Worm (Caenorhabditis elegans) whole organism, L2 larva: ENCODE data around the gene chat-1.

ENCODE experiments used
- C34F6.9 ChIP-seq: fragments of 150-350 bp; optimal IDR thresholded peaks from 2 replicates; lab custom pipeline; 2014; ENCODE audit warnings: missing biosample characterization, missing genetic modification characterization
- F13H6.1 ChIP-seq: sonication (generic microtip); optimal IDR thresholded peaks from 2 replicates; lab custom pipeline; 2016; ENCODE audit warnings: missing genetic modification characterization, missing compliant biosample characterization
- R02D3.7 ChIP-seq: fragments of 150-350 bp; optimal IDR thresholded peaks from 2 replicates; lab custom pipeline; 2014; ENCODE audit warnings: missing biosample characterization, missing genetic modification characterization
- Y55F3AM.14 ChIP-seq: fragments of 200-800 bp; sonication (Bioruptor generic); optimal IDR thresholded peaks from 2 replicates; lab custom pipeline; 2018; ENCODE audit warnings: mild to moderate bottlenecking, missing genetic modification characterization, missing compliant biosample characterization
- ZK546.5 ChIP-seq: sonication (generic microtip); optimal IDR thresholded peaks from 2 replicates; lab custom pipeline; 2017; ENCODE audit warnings: missing biosample characterization, missing genetic modification characterization
- alr-1 ChIP-seq: fragments of 150-350 bp; optimal IDR thresholded peaks from 2 replicates; lab custom pipeline; 2014; ENCODE audit warnings: missing biosample characterization, missing genetic modification characterization
- aly-2 ChIP-seq: fragments of 150-350 bp; optimal IDR thresholded peaks from 2 replicates; lab custom pipeline; 2014; ENCODE audit warnings: missing biosample characterization, missing genetic modification characterization
- ama-1 ChIP-seq: fragments of 150-350 bp; optimal IDR thresholded peaks from 2 replicates; lab custom pipeline; 2018; ENCODE audit warnings: inconsistent platforms
- blmp-1 ChIP-seq: sonication (generic microtip); optimal IDR thresholded peaks from 2 replicates; lab custom pipeline; 2017; ENCODE audit warnings: missing genetic modification characterization, mild to moderate bottlenecking, missing compliant biosample characterization, antibody characterized with exemption, moderate library complexity; ENCODE audit not compliant: insufficient read depth
- ceh-16 ChIP-seq: fragments of 150-350 bp; optimal IDR thresholded peaks from 2 replicates; lab custom pipeline; 2014; ENCODE audit warnings: missing biosample characterization, missing genetic modification characterization
- ceh-82 ChIP-seq: fragments of 150-350 bp; optimal IDR thresholded peaks from 2 replicates; lab custom pipeline; 2014; ENCODE audit warnings: missing biosample characterization, missing genetic modification characterization
- crh-2 ChIP-seq: sonication (generic microtip); optimal IDR thresholded peaks from 2 replicates; lab custom pipeline; 2017; ENCODE audit warnings: missing biosample characterization, missing genetic modification characterization
- dmd-4 ChIP-seq: sonication (generic microtip); optimal IDR thresholded peaks from 2 replicates; lab custom pipeline; 2017; ENCODE audit warnings: missing biosample characterization, missing genetic modification characterization
- egl-27 ChIP-seq: sonication (generic microtip); optimal IDR thresholded peaks from 3 replicates; lab custom pipeline; 2017; ENCODE audit warnings: missing biosample characterization, missing genetic modification reagents, missing genetic modification characterization
- elt-1 ChIP-seq: fragments of 150-350 bp; optimal IDR thresholded peaks from 2 replicates; lab custom pipeline; 2014; ENCODE audit warnings: missing biosample characterization, missing genetic modification characterization
- elt-3 ChIP-seq: sonication (generic microtip); optimal IDR thresholded peaks from 2 replicates; lab custom pipeline; 2017; ENCODE audit warnings: missing biosample characterization, missing genetic modification characterization
- fos-1 ChIP-seq: fragments of 150-350 bp; optimal IDR thresholded peaks from 2 replicates; lab custom pipeline; 2014; ENCODE audit warnings: missing biosample characterization, missing genetic modification characterization
- gmeb-1 ChIP-seq: fragments of 150-350 bp; optimal IDR thresholded peaks from 2 replicates; lab custom pipeline; 2014; ENCODE audit warnings: missing biosample characterization, missing genetic modification characterization
- lin-11 ChIP-seq: fragments of 150-350 bp; sonication (generic microtip); optimal IDR thresholded peaks from 2 replicates; lab custom pipeline; 2014; ENCODE audit warnings: missing biosample characterization, missing genetic modification characterization, inconsistent platforms, mixed read lengths
- lin-13 ChIP-seq: fragments of 150-350 bp; optimal IDR thresholded peaks from 2 replicates; lab custom pipeline; 2014; ENCODE audit warnings: missing biosample characterization, missing genetic modification reagents, missing genetic modification characterization
- lin-39 ChIP-seq: fragments of 150-350 bp; optimal IDR thresholded peaks from 2 replicates; lab custom pipeline; 2014; ENCODE audit warnings: missing biosample characterization, missing genetic modification reagents, missing genetic modification characterization
- lsy-2 ChIP-seq, 2 experiments: fragments of 150-350 bp in 1 of 2; sonication (generic microtip) in 1 of 2; optimal IDR thresholded peaks; 2 replicates each; lab custom pipeline; 2014 to 2017; ENCODE audit warnings: missing biosample characterization in 2 of 2, missing genetic modification characterization in 2 of 2
- mab-5 ChIP-seq: fragments of 150-350 bp; optimal IDR thresholded peaks from 2 replicates; lab custom pipeline; 2014; ENCODE audit warnings: missing biosample characterization, missing genetic modification characterization
- mbf-1 ChIP-seq: sonication (generic microtip); optimal IDR thresholded peaks from 2 replicates; lab custom pipeline; 2017; ENCODE audit warnings: missing biosample characterization, missing genetic modification characterization
- mdl-1 ChIP-seq, 2 experiments: fragments of 150-350 bp in 1 of 2; sonication (generic microtip) in 1 of 2; optimal IDR thresholded peaks; 2 replicates each; lab custom pipeline; 2017; ENCODE audit warnings: missing biosample characterization in 2 of 2, missing genetic modification characterization in 2 of 2
- nhr-10 ChIP-seq: sonication (generic microtip); optimal IDR thresholded peaks from 2 replicates; lab custom pipeline; 2017; ENCODE audit warnings: missing biosample characterization, missing genetic modification characterization
- nhr-11 ChIP-seq: fragments of 150-350 bp; optimal IDR thresholded peaks from 2 replicates; lab custom pipeline; 2014; ENCODE audit warnings: missing biosample characterization, missing genetic modification characterization
- nhr-12 ChIP-seq: fragments of 150-350 bp; optimal IDR thresholded peaks from 2 replicates; lab custom pipeline; 2014; ENCODE audit warnings: missing biosample characterization, missing genetic modification characterization
- nhr-129 ChIP-seq: fragments of 150-350 bp; optimal IDR thresholded peaks from 2 replicates; lab custom pipeline; 2014; ENCODE audit warnings: missing biosample characterization, missing genetic modification characterization
- nhr-21 ChIP-seq: fragments of 150-350 bp; optimal IDR thresholded peaks from 2 replicates; lab custom pipeline; 2014; ENCODE audit warnings: missing biosample characterization, missing genetic modification characterization
- nhr-23 ChIP-seq: fragments of 150-350 bp; optimal IDR thresholded peaks from 2 replicates; lab custom pipeline; 2014; ENCODE audit warnings: missing biosample characterization, missing genetic modification reagents, missing genetic modification characterization
- nhr-25 ChIP-seq: fragments of 150-350 bp; sonication (generic microtip); optimal IDR thresholded peaks from 3 replicates; lab custom pipeline; 2014; ENCODE audit warnings: missing biosample characterization, missing genetic modification characterization
- nhr-77 ChIP-seq: fragments of 150-350 bp; optimal IDR thresholded peaks from 2 replicates; lab custom pipeline; 2014; ENCODE audit warnings: missing biosample characterization, missing genetic modification characterization
- peb-1 ChIP-seq: fragments of 150-350 bp; optimal IDR thresholded peaks from 2 replicates; lab custom pipeline; 2014; ENCODE audit warnings: missing biosample characterization, missing genetic modification characterization
- skn-1 ChIP-seq: sonication (generic microtip); optimal IDR thresholded peaks from 2 replicates; lab custom pipeline; 2017; ENCODE audit warnings: missing biosample characterization, missing genetic modification characterization
- sma-3 ChIP-seq: sonication (generic microtip); optimal IDR thresholded peaks from 2 replicates; lab custom pipeline; 2016; ENCODE audit warnings: missing genetic modification reagents, missing genetic modification characterization, missing compliant biosample characterization
- sma-9 ChIP-seq, 2 experiments: fragments of 150-350 bp in 1 of 2; sonication (generic microtip) in 1 of 2; optimal IDR thresholded peaks; 2 replicates each; lab custom pipeline; 2014 to 2016; ENCODE audit warnings: missing genetic modification characterization in 2 of 2, mild to moderate bottlenecking in 1 of 2, missing biosample characterization in 1 of 2, missing compliant biosample characterization in 1 of 2, missing genetic modification reagents in 1 of 2, moderate library complexity in 1 of 2
- snpc-4 ChIP-seq: fragments of 150-350 bp; optimal IDR thresholded peaks from 2 replicates; lab custom pipeline; 2014; ENCODE audit warnings: missing biosample characterization, missing genetic modification characterization
- unc-39 ChIP-seq: fragments of 150-350 bp; optimal IDR thresholded peaks from 2 replicates; lab custom pipeline; 2014; ENCODE audit warnings: missing biosample characterization, missing genetic modification characterization
- unc-55 ChIP-seq: fragments of 150-350 bp; sonication (generic microtip); optimal IDR thresholded peaks from 3 replicates; lab custom pipeline; 2014; ENCODE audit warnings: missing biosample characterization, missing genetic modification reagents, missing genetic modification characterization
- unc-62 ChIP-seq: fragments of 150-350 bp; optimal IDR thresholded peaks from 2 replicates; lab custom pipeline; 2014; ENCODE audit warnings: missing biosample characterization, missing genetic modification reagents, missing genetic modification characterization
- zag-1 ChIP-seq: fragments of 150-350 bp; optimal IDR thresholded peaks from 2 replicates; lab custom pipeline; 2014; ENCODE audit warnings: missing biosample characterization, missing genetic modification characterization
- ztf-1 ChIP-seq: fragments of 200-800 bp; sonication (Bioruptor generic); conservative IDR thresholded peaks from 2 replicates; pipeline ENCODE4 v1.3.6; 2022; ENCODE audit warnings: missing genetic modification characterization, missing compliant biosample characterization
- ztf-4 ChIP-seq: fragments of 150-350 bp; optimal IDR thresholded peaks from 2 replicates; lab custom pipeline; 2014; ENCODE audit warnings: missing biosample characterization, missing genetic modification characterization

Gene chat-1

ce11 chrIV:4473767-4474166 lies 26.6 kb downstream of the chat-1 start:
- TF ChIP-seq ztf-1 (GFP tag; lab: Robert Waterston, UW) (0 out of 2 replicates have a peak, but pooled peaks have one; percentile 34), mbf-1 (tag; lab: Kevin White, UChicago) (no peak), nhr-129 (tag; lab: Kevin White, UChicago) (peak; percentile 12), unc-55 (GFP tag; lab: Kevin White, UChicago) (no peak)

- TF ChIP-seq aly-2 (tag; lab: Kevin White, UChicago) (no peak), ama-1 (lab: Kevin White, UChicago) (no peak), unc-55 (GFP tag; lab: Kevin White, UChicago) (no peak), ceh-82 (tag; lab: Kevin White, UChicago) (no peak), blmp-1 (no peak), unc-39 (tag; lab: Kevin White, UChicago) (no peak), Y55F3AM.14 (GFP tag; lab: Kevin White, UChicago) (no peak), elt-1 (tag; lab: Kevin White, UChicago) (no peak), skn-1 (tag; lab: Kevin White, UChicago) (no peak), mdl-1 (tag; optimal IDR thresholded peaks at IDR 0.05; lab: Kevin White, UChicago) (no peak), C34F6.9 (tag; lab: Kevin White, UChicago) (no peak), lsy-2 (tag; optimal IDR thresholded peaks at IDR 0.05; lab: Kevin White, UChicago) (no peak), gmeb-1 (tag; lab: Kevin White, UChicago) (no peak), crh-2 (tag; lab: Kevin White, UChicago) (peak; percentile 35), fos-1 (peak; percentile 8), ZK546.5 (tag; lab: Kevin White, UChicago) (no peak), nhr-11 (tag; lab: Kevin White, UChicago) (no peak), dmd-4 (no peak), F13H6.1 (tag; lab: Kevin White, UChicago) (no peak), nhr-77 (tag; lab: Kevin White, UChicago) (no peak), mbf-1 (tag; lab: Kevin White, UChicago) (no peak), ztf-4 (tag; lab: Kevin White, UChicago) (no peak), peb-1 (tag; lab: Kevin White, UChicago) (no peak), sma-9 (GFP tag; optimal IDR thresholded peaks at IDR 0.05; lab: Kevin White, UChicago) (peak; percentile 56), sma-9 (tag; optimal IDR thresholded peaks at IDR 0.05; lab: Kevin White, UChicago) (no peak)
These were observed 28.4 kb downstream of the chat-1 start for ce11 chrIV:4475362-4476086.

ce11 chrIV:4477009-4477471 lies 29.9 kb downstream of the chat-1 start, which contains the start of gene M01H9.3:
Gene M01H9.3, minus strand, starts transcription at chrIV:4477059.
- peak; percentile 81 for TF ChIP-seq F13H6.1 (tag; lab: Kevin White, UChicago)
- peak; percentile 55 for TF ChIP-seq fos-1
- TF ChIP-seq nhr-25: peak; percentile 60
- peak; percentile 79 for TF ChIP-seq crh-2 (tag; lab: Kevin White, UChicago)
- TF ChIP-seq lin-11 (tag; lab: Kevin White, UChicago): no peak
- TF ChIP-seq sma-3: peak; percentile 39
- no peak for TF ChIP-seq ZK546.5 (tag; lab: Kevin White, UChicago)
- peak; percentile 57 for TF ChIP-seq unc-55 (GFP tag; lab: Kevin White, UChicago)
- peak; percentile 90 for TF ChIP-seq sma-9 (GFP tag; optimal IDR thresholded peaks at IDR 0.05; lab: Kevin White, UChicago)
- TF ChIP-seq sma-9 (tag; optimal IDR thresholded peaks at IDR 0.05; lab: Kevin White, UChicago): no peak
- TF ChIP-seq ceh-16 (tag; lab: Kevin White, UChicago): no peak
- no peak for TF ChIP-seq unc-39 (tag; lab: Kevin White, UChicago)
- no peak for TF ChIP-seq elt-3
- no peak for TF ChIP-seq dmd-4
- no peak for TF ChIP-seq aly-2 (tag; lab: Kevin White, UChicago)
- TF ChIP-seq unc-62: no peak
- TF ChIP-seq alr-1 (tag; lab: Kevin White, UChicago): no peak
- no peak for TF ChIP-seq lin-13 (GFP tag; lab: Kevin White, UChicago)
- TF ChIP-seq snpc-4 (tag; lab: Kevin White, UChicago): peak; percentile 15
- TF ChIP-seq lin-39: no peak
- no peak for TF ChIP-seq skn-1 (tag; lab: Kevin White, UChicago)
- no peak for TF ChIP-seq ztf-1 (GFP tag; lab: Robert Waterston, UW)
- peak; percentile 24 for TF ChIP-seq gmeb-1 (tag; lab: Kevin White, UChicago)
- TF ChIP-seq elt-1 (tag; lab: Kevin White, UChicago): no peak
- no peak for TF ChIP-seq egl-27 (tag; lab: Kevin White, UChicago)
- TF ChIP-seq nhr-21 (tag; lab: Kevin White, UChicago): peak; percentile 20
- peak; percentile 76 for TF ChIP-seq ztf-4 (tag; lab: Kevin White, UChicago)
- no peak for TF ChIP-seq nhr-10 (tag; lab: Kevin White, UChicago)
- TF ChIP-seq nhr-11 (tag; lab: Kevin White, UChicago): no peak
- TF ChIP-seq mab-5: peak; percentile 52
- no peak for TF ChIP-seq Y55F3AM.14 (GFP tag; lab: Kevin White, UChicago)
- TF ChIP-seq R02D3.7 (tag; lab: Kevin White, UChicago): no peak
- peak; percentile 1 for TF ChIP-seq zag-1 (tag; lab: Kevin White, UChicago)
- TF ChIP-seq mdl-1 (tag; optimal IDR thresholded peaks at IDR 0.05; lab: Kevin White, UChicago): peak in 1 of 2 experiments; percentile 68
- no peak for TF ChIP-seq nhr-77 (tag; lab: Kevin White, UChicago)
- no peak for TF ChIP-seq nhr-23 (tag; lab: Kevin White, UChicago)
- peak; percentile 91 for TF ChIP-seq ama-1 (lab: Kevin White, UChicago)
- TF ChIP-seq nhr-129 (tag; lab: Kevin White, UChicago): peak; percentile 97
- TF ChIP-seq nhr-12 (tag; lab: Kevin White, UChicago): no peak
